Fruit fly (Drosophila melanogaster) whole organism: ENCODE results near the gene CenB1A.

ENCODE experiments used
- CG8478 ChIP-seq: fragments of >200 bp; optimal IDR thresholded peaks from 2 replicates; lab custom pipeline; 2018; ENCODE audit warnings: inconsistent platforms
- EcR ChIP-seq, 2 experiments: fragments of >200 bp; optimal IDR thresholded peaks; 2 replicates each; lab custom pipeline; 2017; ENCODE audit warnings: missing biosample characterization in 2 of 2, missing genetic modification characterization in 2 of 2, missing genetic modification reagents in 2 of 2
- pan ChIP-seq: fragments of >200 bp; optimal IDR thresholded peaks from 2 replicates; lab custom pipeline; 2017
- psq ChIP-seq: fragments of >200 bp; optimal IDR thresholded peaks from 2 replicates; lab custom pipeline; 2017
- usp ChIP-seq: fragments of >200 bp; optimal IDR thresholded peaks from 2 replicates; lab custom pipeline; 2017; ENCODE audit warnings: missing biosample characterization, missing genetic modification characterization, mixed read lengths

dm6 chr3R:23173393-23173981, 55.3 kb downstream of the CenB1A start, which contains the start of gene CG46310:
- TF ChIP-seq usp (no peak), CG8478 (lab: Kevin White, UChicago) (no peak), psq (lab: Kevin White, UChicago) (no peak), EcR (GFP tag; optimal IDR thresholded peaks at IDR 0.05; lab: Kevin White, UChicago) (no peak), pan (lab: Kevin White, UChicago) (no peak)
